Worm (Caenorhabditis elegans) whole organism, L4 larva: ENCODE measurements around the gene zip-12.

Experiments
- Y75B8A.6 ChIP-seq: fragments of 200-800 bp; sonication (Bioruptor generic); IDR thresholded peaks from 2 replicates; pipeline ENCODE4 v1.3.6; 2022; ENCODE audit warnings: missing genetic modification reagents, missing genetic modification characterization, missing compliant biosample characterization
- dmd-6 ChIP-seq: fragments of 200-800 bp; sonication (Bioruptor generic); IDR thresholded peaks from 2 replicates; pipeline ENCODE4 v1.3.6; 2022; ENCODE audit warnings: missing genetic modification reagents, missing genetic modification characterization, missing compliant biosample characterization
- egl-27 ChIP-seq: sonication (generic microtip); optimal IDR thresholded peaks from 3 replicates; lab custom pipeline; 2017; ENCODE audit warnings: missing biosample characterization, missing genetic modification reagents, missing genetic modification characterization
- pha-4 ChIP-seq, 2 experiments: fragments of 150-350 bp in 1 of 2; fragments of 200-800 bp in 1 of 2; sonication (Bioruptor generic) in 1 of 2; IDR thresholded peaks in 1 of 2; optimal IDR thresholded peaks in 1 of 2; 2 replicates each; pipeline versions ENCODE4 v1.3.6 to Lab custom; 2014 to 2022; ENCODE audit warnings: missing genetic modification characterization in 2 of 2, missing genetic modification reagents in 2 of 2, missing biosample characterization in 1 of 2, missing compliant biosample characterization in 1 of 2
- pqm-1 ChIP-seq: sonication (generic microtip); optimal IDR thresholded peaks from 2 replicates; lab custom pipeline; 2017; ENCODE audit warnings: missing biosample characterization, missing genetic modification characterization
- set-16 ChIP-seq: fragments of 200-800 bp; sonication (Bioruptor generic); IDR thresholded peaks from 2 replicates; pipeline ENCODE4 v1.3.6; 2022; ENCODE audit warnings: missing genetic modification reagents, missing genetic modification characterization, missing compliant biosample characterization
- snpc-4 ChIP-seq: fragments of 150-350 bp; optimal IDR thresholded peaks from 2 replicates; lab custom pipeline; 2014; ENCODE audit warnings: missing biosample characterization, missing genetic modification characterization
- unc-130 ChIP-seq: sonication (generic microtip); optimal IDR thresholded peaks from 2 replicates; lab custom pipeline; 2016; ENCODE audit warnings: missing genetic modification reagents, missing genetic modification characterization, missing compliant biosample characterization

DNA sequence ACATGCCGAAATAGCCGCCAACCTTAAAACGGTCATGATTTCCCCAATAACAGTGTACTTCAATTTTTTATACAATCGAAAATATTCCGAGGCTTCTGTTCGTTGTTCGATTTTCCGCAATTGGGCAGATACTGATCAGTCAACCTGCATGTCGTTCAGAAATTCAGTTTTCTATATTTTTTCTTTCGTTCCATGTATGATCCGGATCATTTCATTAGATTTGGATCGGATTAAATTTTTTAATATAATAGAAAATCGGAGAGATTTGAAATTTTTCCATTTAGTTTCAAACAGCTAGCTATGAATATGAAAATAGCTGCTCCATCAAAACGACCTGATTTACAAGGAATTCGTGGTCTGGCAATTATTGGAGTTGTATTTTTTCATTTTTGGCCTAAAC, 12.5 kb upstream of the zip-12 start, which contains the start of gene Y75B8A.37:
- TF ChIP-seq pqm-1 (no peak), snpc-4 (tag; lab: Kevin White, UChicago) (no peak), pha-4 (GFP tag; IDR thresholded peaks at IDR 0.05; lab: Robert Waterston, UW) (no peak), pha-4 (tag; optimal IDR thresholded peaks at IDR 0.05; lab: Kevin White, UChicago) (no peak), Y75B8A.6 (GFP tag; lab: Robert Waterston, UW) (no peak), set-16 (GFP tag; lab: Robert Waterston, UW) (no peak), egl-27 (tag; lab: Kevin White, UChicago) (no peak), dmd-6 (GFP tag; lab: Robert Waterston, UW) (no peak), unc-130 (GFP tag; lab: Kevin White, UChicago) (no peak)
